Worm (Caenorhabditis elegans): ENCODE results near the gene sulp-8.

sulp-8 gene

DNA sequence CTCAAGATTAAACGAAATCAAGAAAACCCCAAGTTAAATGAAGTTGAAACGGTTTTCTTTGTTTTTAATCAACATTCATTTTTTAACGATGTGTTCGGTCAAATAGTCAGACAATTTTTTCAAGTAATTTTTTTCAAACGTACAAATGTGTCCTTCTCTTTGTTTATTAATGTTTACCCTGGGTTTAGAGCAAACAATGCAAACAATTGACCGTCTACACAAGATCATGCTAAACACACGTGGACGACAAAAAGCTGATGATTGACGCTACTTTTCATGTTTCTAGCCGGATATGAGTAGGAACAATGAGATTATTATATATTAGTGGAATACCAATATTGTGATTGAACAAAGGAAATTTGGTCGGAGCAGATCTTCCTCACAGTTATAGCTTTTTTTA lies 52.0 kb downstream of the sulp-8 start:
- TF ChIP-seq W03F9.2 (tag; optimal IDR thresholded peaks at IDR 0.05), result no peak
- TF ChIP-seq him-1 (tag; optimal IDR thresholded peaks at IDR 0.05), result no peak
- TF ChIP-seq dao-5 (tag; optimal IDR thresholded peaks at IDR 0.05), result no peak

DNA sequence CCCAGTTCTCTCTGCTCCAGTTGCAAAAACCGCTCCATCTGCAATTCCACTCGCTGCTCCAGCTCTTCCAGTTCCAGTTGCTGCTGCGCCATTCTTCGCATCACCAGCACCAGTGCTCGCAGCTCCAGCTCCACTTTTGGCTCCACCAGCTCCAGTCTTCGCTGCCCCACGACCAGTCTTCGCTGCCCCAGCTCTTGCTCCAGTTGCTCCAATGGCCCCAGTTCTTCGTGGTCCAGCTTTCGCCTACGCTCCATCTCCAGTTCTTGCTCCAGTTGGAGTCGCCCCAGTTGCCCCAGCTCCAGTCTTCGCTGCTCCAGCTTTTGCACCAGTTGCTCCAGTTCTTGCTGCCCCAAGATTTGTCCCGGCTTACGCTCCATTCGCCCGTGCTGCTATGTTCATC lies 53.0 kb downstream of the sulp-8 start:
- TF ChIP-seq dao-5 (tag; optimal IDR thresholded peaks at IDR 0.05), result no peak
- no peak for TF ChIP-seq W03F9.2 (tag; optimal IDR thresholded peaks at IDR 0.05)
- TF ChIP-seq him-1 (tag; optimal IDR thresholded peaks at IDR 0.05), result no peak

All from whole organism, L4/young adult.